Worm (Caenorhabditis elegans): Measurements from ENCODE around the gene mtq-2.

mtq-2 gene

DNA sequence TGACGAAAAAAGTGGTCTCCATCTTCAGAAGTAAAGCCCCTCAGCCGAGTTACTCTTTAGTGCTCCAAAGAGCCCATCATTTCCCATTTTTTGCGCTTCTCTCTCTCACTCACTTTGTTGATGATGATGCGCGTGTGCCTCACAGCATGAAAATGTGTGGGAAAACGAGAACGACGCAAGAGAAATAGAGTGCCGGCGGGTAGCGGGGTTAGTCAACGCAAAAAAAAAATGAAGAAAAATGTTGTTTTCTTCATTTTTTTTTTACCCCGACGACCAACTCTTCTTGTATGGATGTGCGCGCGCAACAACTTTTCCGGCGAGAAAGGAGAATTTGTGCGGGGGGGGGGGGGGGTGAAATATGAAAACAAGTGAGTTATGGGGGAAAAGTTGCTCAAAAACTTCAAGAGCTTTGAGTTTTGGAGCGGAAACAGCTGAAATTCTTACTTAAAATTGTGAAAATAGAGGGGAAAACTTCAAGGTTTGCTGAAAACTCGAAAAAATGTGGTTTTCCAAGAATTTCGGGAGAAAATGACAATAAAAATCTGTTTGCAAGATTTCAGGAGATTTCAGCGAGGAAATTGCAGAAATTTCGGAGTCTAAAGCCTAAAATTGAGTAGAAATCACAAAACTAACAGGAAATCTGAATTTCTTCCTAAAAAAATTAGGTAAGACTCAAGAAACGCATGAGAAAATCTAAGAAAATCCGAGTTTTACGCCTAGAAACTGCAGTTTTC is 8.5 kb upstream of the mtq-2 start, which contains the start of gene C33C12.1 (continued):
- TF ChIP-seq nhr-10 (tag; optimal IDR thresholded peaks at IDR 0.05) (no peak), mab-5 (tag; optimal IDR thresholded peaks at IDR 0.05) (no peak), crh-2 (tag; optimal IDR thresholded peaks at IDR 0.05) (no peak), nhr-12 (tag; optimal IDR thresholded peaks at IDR 0.05) (no peak), nhr-237 (tag; optimal IDR thresholded peaks at IDR 0.05) (no peak), sem-4 (tag; optimal IDR thresholded peaks at IDR 0.05) (no peak), gmeb-1 (tag; optimal IDR thresholded peaks at IDR 0.05) (no peak), sma-9 (GFP tag; optimal IDR thresholded peaks at IDR 0.05) (no peak), sma-9 (tag; optimal IDR thresholded peaks at IDR 0.05) (no peak), zag-1 (tag; optimal IDR thresholded peaks at IDR 0.05) (peak; percentile 22), egl-27 (tag; optimal IDR thresholded peaks at IDR 0.05) (no peak), ceh-82 (tag; optimal IDR thresholded peaks at IDR 0.05) (no peak), unc-39 (tag; optimal IDR thresholded peaks at IDR 0.05) (no peak), lin-13 (GFP tag; optimal IDR thresholded peaks at IDR 0.05) (no peak), skn-1 (tag; optimal IDR thresholded peaks at IDR 0.05) (no peak), nhr-77 (tag; optimal IDR thresholded peaks at IDR 0.05) (no peak), alr-1 (tag; optimal IDR thresholded peaks at IDR 0.05) (no peak), nhr-129 (tag; optimal IDR thresholded peaks at IDR 0.05) (peak; percentile 48), ztf-4 (tag; optimal IDR thresholded peaks at IDR 0.05) (no peak), peb-1 (tag; optimal IDR thresholded peaks at IDR 0.05) (no peak), lsy-2 (tag; optimal IDR thresholded peaks at IDR 0.05) (peak in 1 of 2 experiments; percentile 22)

DNA sequence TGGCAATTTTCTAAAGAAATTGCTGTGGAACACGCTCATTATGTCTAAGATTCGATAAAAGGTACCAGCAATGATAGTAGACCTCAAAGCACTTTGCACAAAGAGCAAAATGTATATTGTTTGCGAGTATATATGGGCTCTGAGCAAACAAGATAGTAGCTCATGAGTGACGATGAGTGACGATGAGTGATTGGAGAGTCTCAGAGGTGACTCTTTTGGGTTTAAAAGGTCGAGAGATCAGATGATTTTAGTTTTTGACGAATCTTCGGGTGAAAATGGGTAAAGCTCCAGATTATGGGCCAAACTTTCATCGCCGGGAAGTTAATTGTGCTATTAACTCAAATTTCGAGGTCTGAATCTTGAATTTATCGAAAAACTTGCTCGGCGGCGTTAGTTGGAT is 7.5 kb upstream of the mtq-2 start:
- TF ChIP-seq nhr-25 (tag; optimal IDR thresholded peaks at IDR 0.05) (no peak), peb-1 (tag; optimal IDR thresholded peaks at IDR 0.05) (no peak), elt-3 (tag; optimal IDR thresholded peaks at IDR 0.05) (no peak), blmp-1 (tag; optimal IDR thresholded peaks at IDR 0.05; ENCODE audit: insufficient read depth) (no peak), elt-1 (tag; optimal IDR thresholded peaks at IDR 0.05) (no peak), unc-55 (GFP tag; optimal IDR thresholded peaks at IDR 0.05) (no peak), sma-9 (GFP tag; optimal IDR thresholded peaks at IDR 0.05) (no peak), sma-9 (tag; optimal IDR thresholded peaks at IDR 0.05) (no peak), snpc-4 (tag; optimal IDR thresholded peaks at IDR 0.05) (no peak), aly-2 (tag; optimal IDR thresholded peaks at IDR 0.05) (no peak), sma-3 (GFP tag; optimal IDR thresholded peaks at IDR 0.05) (no peak), lin-39 (tag; optimal IDR thresholded peaks at IDR 0.05) (no peak), dmd-4 (tag; optimal IDR thresholded peaks at IDR 0.05) (no peak)

DNA sequence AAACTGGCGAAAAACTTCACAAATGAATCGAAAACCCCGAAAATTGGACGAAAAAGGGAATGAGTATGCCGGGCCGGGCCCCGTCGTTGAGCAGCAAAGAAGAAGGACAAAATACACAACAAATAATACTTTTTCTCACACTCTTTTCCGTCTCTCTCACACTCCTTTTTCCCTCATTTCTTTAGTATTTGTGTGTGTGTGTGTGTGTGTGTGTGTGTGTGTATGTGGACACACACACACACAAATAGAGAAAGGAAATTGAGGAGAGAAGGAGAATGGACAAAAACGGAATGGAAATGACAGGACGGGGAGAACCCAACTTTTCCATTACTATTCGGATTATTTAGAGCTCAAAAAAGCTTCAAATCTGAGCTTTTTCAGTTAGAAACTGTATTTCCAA is 6.3 kb upstream of the mtq-2 start:
- TF ChIP-seq sma-3 (GFP tag; optimal IDR thresholded peaks at IDR 0.05) (no peak), zag-1 (tag; optimal IDR thresholded peaks at IDR 0.05) (no peak), ztf-1 (GFP tag; conservative IDR thresholded peaks at IDR 0.05) (no peak), nhr-12 (tag; optimal IDR thresholded peaks at IDR 0.05) (no peak), F13H6.1 (tag; optimal IDR thresholded peaks at IDR 0.05) (peak; percentile 65), nhr-21 (tag; optimal IDR thresholded peaks at IDR 0.05) (no peak), sma-9 (GFP tag; optimal IDR thresholded peaks at IDR 0.05) (peak; percentile 58), sma-9 (tag; optimal IDR thresholded peaks at IDR 0.05) (no peak), nhr-11 (tag; optimal IDR thresholded peaks at IDR 0.05) (no peak), crh-2 (tag; optimal IDR thresholded peaks at IDR 0.05) (peak; percentile 44), Y55F3AM.14 (GFP tag; optimal IDR thresholded peaks at IDR 0.05) (no peak), elt-1 (tag; optimal IDR thresholded peaks at IDR 0.05) (no peak), nhr-129 (tag; optimal IDR thresholded peaks at IDR 0.05) (peak; percentile 86), ama-1 (optimal IDR thresholded peaks at IDR 0.05) (no peak), nhr-6 (tag; optimal IDR thresholded peaks at IDR 0.05) (peak; percentile 10), nhr-10 (tag; optimal IDR thresholded peaks at IDR 0.05) (no peak), lin-13 (GFP tag; optimal IDR thresholded peaks at IDR 0.05) (peak; percentile 42), nhr-25 (tag; optimal IDR thresholded peaks at IDR 0.05) (no peak), unc-55 (GFP tag; optimal IDR thresholded peaks at IDR 0.05) (peak; percentile 88), nhr-77 (tag; optimal IDR thresholded peaks at IDR 0.05) (no peak), snpc-4 (tag; optimal IDR thresholded peaks at IDR 0.05) (no peak), ZK546.5 (tag; optimal IDR thresholded peaks at IDR 0.05) (no peak), gmeb-1 (tag; optimal IDR thresholded peaks at IDR 0.05) (no peak), C34F6.9 (tag; optimal IDR thresholded peaks at IDR 0.05) (peak; percentile 59), blmp-1 (tag; optimal IDR thresholded peaks at IDR 0.05; ENCODE audit: insufficient read depth) (no peak), fos-1 (tag; optimal IDR thresholded peaks at IDR 0.05) (peak; percentile 43), unc-62 (GFP tag; optimal IDR thresholded peaks at IDR 0.05) (no peak), lsy-2 (tag; optimal IDR thresholded peaks at IDR 0.05) (peak in 1 of 2 experiments; percentile 55), lin-39 (tag; optimal IDR thresholded peaks at IDR 0.05) (no peak), mdl-1 (tag; optimal IDR thresholded peaks at IDR 0.05) (no peak)
